Worm (Caenorhabditis elegans) whole organism, young adult: ENCODE measurements around the gene srw-60.

Experiments
- B0261.1 ChIP-seq: sonication (generic microtip); optimal IDR thresholded peaks from 2 replicates; lab custom pipeline; 2016; ENCODE audit warnings: mild to moderate bottlenecking, missing genetic modification characterization, moderate library complexity, missing compliant biosample characterization
- B0336.3 ChIP-seq: fragments of 200-800 bp; sonication (Bioruptor generic); IDR thresholded peaks from 2 replicates; pipeline ENCODE4 v1.3.6; 2022; ENCODE audit warnings: missing genetic modification characterization, missing compliant biosample characterization
- F49E8.2 ChIP-seq: sonication (generic microtip); optimal IDR thresholded peaks from 3 replicates; lab custom pipeline; 2017; ENCODE audit warnings: missing genetic modification characterization, mild to moderate bottlenecking, missing compliant biosample characterization, antibody characterized with exemption, moderate library complexity; ENCODE audit not compliant: insufficient read depth
- F52B5.7 ChIP-seq: sonication (generic microtip); optimal IDR thresholded peaks from 2 replicates; lab custom pipeline; 2016; ENCODE audit warnings: mild to moderate bottlenecking, missing genetic modification characterization, missing compliant biosample characterization
- Y56A3A.18 ChIP-seq: fragments of 200-800 bp; sonication (Bioruptor generic); IDR thresholded peaks from 2 replicates; pipeline ENCODE4 v1.3.6; 2022; ENCODE audit warnings: missing genetic modification reagents, missing genetic modification characterization, missing compliant biosample characterization
- ZK185.1 ChIP-seq: sonication (generic microtip); optimal IDR thresholded peaks from 2 replicates; lab custom pipeline; 2016; ENCODE audit warnings: mild to moderate bottlenecking, missing genetic modification characterization, missing compliant biosample characterization; ENCODE audit not compliant: poor library complexity, severe bottlenecking
- ceh-27 ChIP-seq: fragments of 200-800 bp; sonication (Bioruptor generic); optimal IDR thresholded peaks from 2 replicates; lab custom pipeline; 2018; ENCODE audit warnings: mild to moderate bottlenecking, missing genetic modification characterization, moderate library complexity, missing compliant biosample characterization
- die-1 ChIP-seq: sonication (generic microtip); optimal IDR thresholded peaks from 2 replicates; lab custom pipeline; 2016; ENCODE audit warnings: missing genotype, mild to moderate bottlenecking, missing genetic modification characterization, missing compliant biosample characterization
- egl-18 ChIP-seq: fragments of 200-800 bp; sonication (Bioruptor generic); IDR thresholded peaks from 2 replicates; pipeline ENCODE4 v1.3.6; 2022; ENCODE audit warnings: missing genetic modification reagents, missing genetic modification characterization, missing compliant biosample characterization
- hlh-12 ChIP-seq: sonication (generic microtip); optimal IDR thresholded peaks from 2 replicates; lab custom pipeline; 2016; ENCODE audit warnings: missing genetic modification characterization, missing compliant biosample characterization
- lag-1 ChIP-seq: fragments of 200-800 bp; sonication (Bioruptor generic); IDR thresholded peaks from 2 replicates; pipeline ENCODE4 v1.3.6; 2022; ENCODE audit warnings: missing genetic modification reagents, missing genetic modification characterization, missing compliant biosample characterization
- lin-26 ChIP-seq: fragments of 200-800 bp; sonication (Bioruptor generic); IDR thresholded peaks from 2 replicates; pipeline ENCODE4 v1.3.6; 2022; ENCODE audit warnings: missing genetic modification reagents, missing genetic modification characterization, missing compliant biosample characterization
- lin-35 ChIP-seq, 3 experiments: fragments of 150-350 bp in 2 of 3; sonication (generic microtip) in 1 of 3; optimal IDR thresholded peaks; 2 replicates each; lab custom pipeline; 2014 to 2018; ENCODE audit warnings: missing biosample characterization in 3 of 3, missing genetic modification characterization in 3 of 3, missing genetic modification reagents in 3 of 3
- madf-3 ChIP-seq: fragments of 200-800 bp; sonication (Bioruptor generic); IDR thresholded peaks from 2 replicates; pipeline ENCODE4 v1.3.6; 2022; ENCODE audit warnings: missing genetic modification reagents, missing genetic modification characterization, missing compliant biosample characterization
- nhr-179 ChIP-seq: sonication (generic microtip); optimal IDR thresholded peaks from 2 replicates; lab custom pipeline; 2016; ENCODE audit warnings: mild to moderate bottlenecking, missing genetic modification characterization, missing compliant biosample characterization
- rpc-1 ChIP-seq, 2 experiments: fragments of 150-350 bp in 1 of 2; sonication (generic microtip) in 1 of 2; optimal IDR thresholded peaks; 2 replicates each; lab custom pipeline; 2014 to 2018; ENCODE audit warnings: missing biosample characterization in 1 of 2, missing genetic modification characterization in 1 of 2, missing genetic modification reagents in 1 of 2, missing genotype in 1 of 2
- snpc-1.1 ChIP-seq: sonication (generic microtip); optimal IDR thresholded peaks from 2 replicates; lab custom pipeline; 2017; ENCODE audit warnings: missing genetic modification characterization, mild to moderate bottlenecking, missing compliant biosample characterization, antibody characterized with exemption, moderate library complexity, missing genotype, missing genetic modification reagents; ENCODE audit not compliant: insufficient read depth
- snpc-3.4 ChIP-seq: sonication (generic microtip); optimal IDR thresholded peaks from 2 replicates; lab custom pipeline; 2017; ENCODE audit warnings: missing genetic modification characterization, mild to moderate bottlenecking, missing compliant biosample characterization, antibody characterized with exemption, moderate library complexity, missing genotype, missing genetic modification reagents
- somi-1 ChIP-seq: fragments of 200-800 bp; sonication (Bioruptor generic); optimal IDR thresholded peaks from 2 replicates; lab custom pipeline; 2018; ENCODE audit warnings: mild to moderate bottlenecking, missing genetic modification characterization, missing compliant biosample characterization
- tbx-9 ChIP-seq: sonication (generic microtip); optimal IDR thresholded peaks from 2 replicates; lab custom pipeline; 2016; ENCODE audit warnings: borderline replicate concordance, missing genetic modification characterization, inconsistent platforms, missing compliant biosample characterization
- zfh-2 ChIP-seq: fragments of 200-800 bp; sonication (Bioruptor generic); conservative IDR thresholded peaks from 2 replicates; pipeline ENCODE4 v1.3.6; 2022; ENCODE audit warnings: missing genetic modification reagents, missing genetic modification characterization, missing compliant biosample characterization
- ztf-28 ChIP-seq: fragments of 200-800 bp; sonication (Bioruptor generic); IDR thresholded peaks from 2 replicates; pipeline ENCODE4 v1.3.6; 2022; ENCODE audit warnings: missing genetic modification reagents, missing genetic modification characterization, missing compliant biosample characterization

Gene srw-60

DNA sequence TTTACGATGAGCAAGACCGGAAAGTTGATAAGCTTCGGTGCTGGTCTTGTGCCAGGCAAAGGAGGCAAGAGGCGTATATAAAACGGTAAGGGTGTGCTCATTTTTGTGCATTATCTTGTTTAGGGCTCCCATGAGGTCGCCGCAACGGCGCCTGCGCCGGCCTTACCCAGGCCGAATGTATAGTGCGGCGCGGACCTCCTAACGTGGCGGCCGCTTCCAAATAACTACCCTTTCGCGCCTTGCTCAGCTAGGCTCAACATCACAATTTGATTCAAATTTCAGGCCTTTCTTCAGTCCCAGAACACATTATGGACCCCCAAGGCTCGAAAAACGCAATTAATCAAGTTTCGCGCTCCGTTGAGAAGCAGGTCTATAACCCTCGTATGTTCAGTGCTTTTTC lies 30.9 kb upstream of the srw-60 start, which contains the start of the genes ZK355.3 and ZK355.8:
Gene ZK355.3, minus strand, starts transcription at position 101 of the 400 bp plus-strand sequence.
Gene ZK355.8, plus strand, starts transcription at position 272 of the 400 bp plus-strand sequence.
- TF ChIP-seq zfh-2 (GFP tag; lab: Robert Waterston, UW) (peak; percentile 49), rpc-1 (optimal IDR thresholded peaks at IDR 0.05; lab: Kevin White, UChicago) (no peak), rpc-1 (tag; optimal IDR thresholded peaks at IDR 0.05; lab: Kevin White, UChicago) (no peak)

DNA sequence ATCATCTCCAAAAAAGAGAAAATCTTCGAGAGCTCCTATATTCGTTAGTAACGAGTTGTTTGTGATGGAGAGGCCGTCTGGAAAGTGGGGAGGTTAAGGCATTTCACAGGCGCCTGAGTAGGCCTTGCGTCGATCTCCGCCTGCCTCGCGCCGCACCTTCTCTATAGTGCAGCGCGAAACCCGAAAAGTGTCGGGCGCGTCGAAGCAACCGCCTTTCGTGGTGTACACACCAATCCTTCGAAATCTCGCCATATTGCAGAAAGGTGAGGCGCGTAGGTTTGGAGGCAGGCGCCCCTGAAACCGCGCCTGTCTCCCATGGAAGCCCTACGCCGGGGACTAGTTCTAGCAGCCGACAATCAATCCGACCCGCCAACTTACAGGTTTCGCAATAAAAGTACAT lies 28.6 kb upstream of the srw-60 start:
- TF ChIP-seq hlh-12 (tag; lab: Kevin White, UChicago) (no peak), zfh-2 (GFP tag; lab: Robert Waterston, UW) (peak; percentile 81), F49E8.2 (tag; lab: Kevin White, UChicago) (no peak), nhr-179 (no peak), ztf-28 (GFP tag; lab: Robert Waterston, UW) (0 out of 2 replicates have a peak, but pooled peaks have one; percentile 10), snpc-1.1 (tag; lab: Kevin White, UChicago) (peak; percentile 54)

DNA sequence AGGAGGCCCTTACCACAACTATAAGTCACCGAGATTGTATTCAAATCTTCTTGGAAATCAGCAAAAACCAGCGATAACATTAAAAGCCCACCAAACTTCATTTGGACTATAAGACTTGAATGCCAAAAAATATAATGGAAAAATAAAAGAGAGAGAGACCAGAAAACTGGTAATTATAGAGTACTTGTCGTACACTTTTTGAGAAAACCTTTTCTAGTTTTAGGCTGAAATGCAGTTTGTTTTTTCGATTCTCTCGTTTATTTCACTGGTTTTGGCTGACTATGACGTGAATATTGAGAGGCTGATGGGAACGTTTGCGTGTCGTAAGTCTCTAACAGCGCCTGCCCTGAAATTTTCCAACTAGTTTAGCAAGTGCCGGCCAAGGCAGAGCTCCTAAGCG lies 27.9 kb upstream of the srw-60 start, which contains the start of the genes irld-64 and irld-63:
Gene irld-64, minus strand, starts transcription at position 101 of the 400 bp plus-strand sequence.
Gene irld-63, plus strand, starts transcription at position 230 of the 400 bp plus-strand sequence.
- TF ChIP-seq Y56A3A.18 (GFP tag; lab: Robert Waterston, UW): no peak
- TF ChIP-seq F49E8.2 (tag; lab: Kevin White, UChicago): no peak
- no peak for TF ChIP-seq B0336.3

DNA sequence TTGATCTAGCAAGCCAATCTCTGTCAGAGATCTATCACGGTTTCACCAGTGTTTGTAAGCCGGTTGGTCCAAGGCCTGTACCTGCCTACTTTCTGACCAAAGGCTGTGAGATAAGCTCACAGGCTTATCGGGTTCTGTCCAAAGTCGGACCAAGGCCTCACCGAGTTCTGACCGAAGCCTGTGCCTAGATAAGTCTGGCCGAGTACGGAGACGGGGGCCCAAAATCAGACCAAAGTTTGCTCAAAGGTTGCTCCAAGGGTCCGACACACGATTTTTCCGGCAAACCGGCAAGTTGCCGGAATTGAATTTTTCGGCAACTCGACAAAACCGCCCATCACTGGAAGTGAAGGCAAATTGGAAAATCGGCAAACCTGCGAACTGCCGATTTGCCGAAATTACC lies 26.8 kb upstream of the srw-60 start:
- TF ChIP-seq die-1 (tag; lab: Kevin White, UChicago) (no peak), zfh-2 (GFP tag; lab: Robert Waterston, UW) (peak; percentile 62; the same call in 1 of the 2 replicates)
- TF ChIP-seq, all 124 proteins: peak for 1

DNA sequence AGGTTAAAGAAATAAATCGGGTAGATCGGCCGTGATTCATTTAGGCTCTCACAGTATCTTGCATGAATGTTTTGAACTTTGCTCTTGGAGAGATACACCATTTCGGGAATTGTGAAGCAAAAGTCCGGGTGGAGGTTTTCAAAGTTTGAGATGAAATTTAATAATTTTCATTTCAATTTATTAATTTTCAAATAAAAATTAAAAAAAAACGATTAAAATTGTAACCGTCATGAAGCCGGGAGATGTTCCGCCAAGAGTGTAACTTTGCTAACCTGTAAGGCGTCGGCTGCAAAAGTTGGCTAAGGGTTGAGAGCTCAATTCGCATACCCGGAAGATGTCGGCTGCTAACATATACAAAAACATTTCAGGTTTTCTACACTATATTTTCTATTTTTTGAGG lies 24.1 kb upstream of the srw-60 start, which contains the start of gene irld-67:
Gene irld-67, minus strand, starts transcription at position 101 of the 400 bp plus-strand sequence.
- TF ChIP-seq snpc-3.4 (tag; lab: Kevin White, UChicago) (no peak), somi-1 (GFP tag; lab: Kevin White, UChicago) (no peak)

DNA sequence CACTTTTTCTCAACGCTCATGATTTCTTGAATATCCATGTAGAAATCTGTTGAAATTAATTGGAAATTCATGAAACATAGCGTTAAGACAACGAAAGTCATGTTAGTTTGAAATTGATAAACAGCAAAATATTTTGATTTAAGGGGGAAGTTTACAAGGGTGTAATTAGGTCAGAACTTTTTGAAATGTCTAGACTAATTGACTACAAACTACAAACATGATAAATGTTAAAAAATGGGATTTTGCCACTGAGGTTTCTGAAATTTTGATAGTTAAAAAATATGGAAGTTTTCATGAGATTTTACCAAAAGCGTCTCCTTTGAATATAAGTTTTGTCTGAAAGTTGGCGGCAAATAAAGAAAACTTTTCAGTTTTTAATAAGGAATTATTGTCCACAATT lies 20.6 kb upstream of the srw-60 start, which contains the start of gene irld-65:
Gene irld-65, minus strand, starts transcription at position 101 of the 400 bp plus-strand sequence.
- TF ChIP-seq B0336.3 (no peak), hlh-12 (tag; lab: Kevin White, UChicago) (no peak), F52B5.7 (tag; lab: Kevin White, UChicago) (no peak)

DNA sequence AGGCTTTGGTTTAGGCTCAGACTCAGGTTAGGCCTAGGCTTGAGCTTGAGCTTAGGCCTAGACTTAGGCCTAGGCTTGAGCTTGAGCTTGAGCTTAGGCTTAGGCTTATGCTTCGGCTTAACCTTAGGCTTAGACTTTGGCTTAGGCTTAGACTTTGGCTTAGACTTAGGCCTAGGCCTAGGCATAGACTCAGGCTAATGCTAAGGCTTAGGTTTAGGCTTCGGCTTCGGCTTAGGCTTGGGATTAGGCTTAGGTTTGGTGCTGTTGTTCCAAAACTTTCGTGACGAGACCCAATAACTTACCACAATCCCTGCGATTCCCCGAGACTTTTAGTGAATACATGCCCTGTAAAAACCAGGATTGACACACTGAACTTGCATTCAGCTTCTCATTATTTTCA lies 18.7 kb upstream of the srw-60 start:
- TF ChIP-seq tbx-9: no peak
- 0 out of 2 replicates have a peak, but pooled peaks have one; percentile 51 for TF ChIP-seq lin-26 (GFP tag; lab: Robert Waterston, UW)

DNA sequence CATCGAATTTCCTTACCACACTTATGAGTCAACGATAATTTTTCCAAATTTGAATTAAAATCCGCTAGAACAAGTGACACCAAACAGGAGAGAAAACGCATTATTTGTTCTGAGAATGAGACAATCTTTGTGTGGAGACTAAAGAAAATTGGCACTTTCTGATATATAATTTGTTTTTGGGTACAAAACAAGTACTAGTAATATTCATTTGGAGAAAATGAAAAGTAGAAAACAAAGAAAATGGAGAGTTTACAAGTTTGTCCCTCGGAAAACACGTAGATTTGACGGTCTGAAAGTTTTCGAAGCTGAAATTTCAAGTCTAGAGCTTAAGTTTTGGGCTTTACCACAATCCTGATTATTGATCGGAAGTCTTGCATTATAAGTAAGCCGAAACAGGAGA lies 17.7 kb upstream of the srw-60 start, which contains the start of gene irld-66:
Gene irld-66, minus strand, starts transcription at position 101 of the 400 bp plus-strand sequence.
- TF ChIP-seq madf-3 (GFP tag; lab: Robert Waterston, UW) (no peak), ceh-27 (GFP tag; lab: Kevin White, UChicago) (no peak), ZK185.1 (tag; lab: Kevin White, UChicago) (no peak), lag-1 (GFP tag; lab: Robert Waterston, UW) (no peak), lin-35 (GFP tag; optimal IDR thresholded peaks at IDR 0.05; lab: Kevin White, UChicago) (no peak), egl-18 (GFP tag; lab: Robert Waterston, UW) (no peak), B0261.1 (tag; lab: Kevin White, UChicago) (no peak)
